Worm (Caenorhabditis elegans) whole organism, L2 larva: ENCODE measurements around the gene K01A12.2.
A peak's percentile ranks its signal among the peaks of the same experiment; 100 is the strongest.

Experiments used
- ama-1 ChIP-seq: fragments of 150-350 bp; optimal IDR thresholded peaks from 2 replicates; lab custom pipeline; 2018; ENCODE audit warnings: inconsistent platforms
- ceh-82 ChIP-seq: fragments of 150-350 bp; optimal IDR thresholded peaks from 2 replicates; lab custom pipeline; 2014; ENCODE audit warnings: missing biosample characterization, missing genetic modification characterization
- elt-3 ChIP-seq: sonication (generic microtip); optimal IDR thresholded peaks from 2 replicates; lab custom pipeline; 2017; ENCODE audit warnings: missing biosample characterization, missing genetic modification characterization
- fos-1 ChIP-seq: fragments of 150-350 bp; optimal IDR thresholded peaks from 2 replicates; lab custom pipeline; 2014; ENCODE audit warnings: missing biosample characterization, missing genetic modification characterization
- nhr-11 ChIP-seq: fragments of 150-350 bp; optimal IDR thresholded peaks from 2 replicates; lab custom pipeline; 2014; ENCODE audit warnings: missing biosample characterization, missing genetic modification characterization
- nhr-23 ChIP-seq: fragments of 150-350 bp; optimal IDR thresholded peaks from 2 replicates; lab custom pipeline; 2014; ENCODE audit warnings: missing biosample characterization, missing genetic modification reagents, missing genetic modification characterization
- nhr-237 ChIP-seq: fragments of 150-350 bp; optimal IDR thresholded peaks from 2 replicates; lab custom pipeline; 2014; ENCODE audit warnings: missing biosample characterization, missing genetic modification characterization
- nhr-25 ChIP-seq: fragments of 150-350 bp; sonication (generic microtip); optimal IDR thresholded peaks from 3 replicates; lab custom pipeline; 2014; ENCODE audit warnings: missing biosample characterization, missing genetic modification characterization
- sem-4 ChIP-seq: fragments of 150-350 bp; optimal IDR thresholded peaks from 2 replicates; lab custom pipeline; 2014; ENCODE audit warnings: missing biosample characterization, missing genetic modification reagents, missing genetic modification characterization
- skn-1 ChIP-seq: sonication (generic microtip); optimal IDR thresholded peaks from 2 replicates; lab custom pipeline; 2017; ENCODE audit warnings: missing biosample characterization, missing genetic modification characterization
- unc-39 ChIP-seq: fragments of 150-350 bp; optimal IDR thresholded peaks from 2 replicates; lab custom pipeline; 2014; ENCODE audit warnings: missing biosample characterization, missing genetic modification characterization
- unc-62 ChIP-seq: fragments of 150-350 bp; optimal IDR thresholded peaks from 2 replicates; lab custom pipeline; 2014; ENCODE audit warnings: missing biosample characterization, missing genetic modification reagents, missing genetic modification characterization
- ztf-4 ChIP-seq: fragments of 150-350 bp; optimal IDR thresholded peaks from 2 replicates; lab custom pipeline; 2014; ENCODE audit warnings: missing biosample characterization, missing genetic modification characterization

DNA sequence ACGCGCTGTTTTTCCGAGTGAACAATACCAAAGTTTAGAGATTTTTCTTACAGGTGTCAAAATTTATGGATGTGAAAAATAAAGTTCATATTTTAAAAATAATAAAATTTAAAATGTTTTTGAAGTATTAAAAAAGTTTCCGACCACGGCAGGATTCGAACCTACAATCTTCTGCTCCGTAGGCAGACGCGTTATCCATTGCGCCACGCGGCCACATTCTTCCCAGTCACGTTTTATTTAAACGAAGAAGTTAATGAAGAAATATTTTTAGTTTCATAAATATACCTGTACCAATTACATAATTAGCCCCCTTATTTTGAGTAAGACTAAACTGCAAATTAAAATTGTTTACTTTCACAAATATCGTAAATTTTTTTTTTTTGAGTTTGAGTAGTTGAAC lies 27.5 kb downstream of the K01A12.2 start:
- no peak for TF ChIP-seq unc-62
- TF ChIP-seq nhr-23, result no peak
- TF ChIP-seq ztf-4 (tag; lab: Kevin White, UChicago), result no peak
- no peak for TF ChIP-seq nhr-25
- peak; percentile 1 for TF ChIP-seq fos-1 (tag; lab: Kevin White, UChicago)
- no peak for TF ChIP-seq nhr-237 (tag; lab: Kevin White, UChicago)
- TF ChIP-seq unc-39 (tag; lab: Kevin White, UChicago), result no peak
- TF ChIP-seq ama-1, result no peak
- no peak for TF ChIP-seq skn-1 (tag; lab: Kevin White, UChicago)
- TF ChIP-seq ceh-82, result no peak
- TF ChIP-seq sem-4 (tag; lab: Kevin White, UChicago), result no peak
- no peak for TF ChIP-seq elt-3 (tag; lab: Kevin White, UChicago)
- no peak for TF ChIP-seq nhr-11 (tag; lab: Kevin White, UChicago)
